Fruit fly (Drosophila melanogaster) whole organism, embryonic: ENCODE data around the gene COX7B.

Source experiments
- Adf1 ChIP-seq: fragments of 200-800 bp; sonication (Bioruptor generic); IDR thresholded peaks from 2 replicates; pipeline ENCODE4 v1.3.6; 2022; ENCODE audit warnings: missing biosample characterization, missing genetic modification characterization
- B-H2 ChIP-seq: fragments of 200-800 bp; sonication (Bioruptor generic); optimal IDR thresholded peaks from 2 replicates; lab custom pipeline; 2018; ENCODE audit warnings: missing biosample characterization, mild to moderate bottlenecking, missing genetic modification characterization
- CG10959 ChIP-seq: fragments of 200-800 bp; sonication (Bioruptor generic); IDR thresholded peaks from 2 replicates; pipeline ENCODE4 v1.3.6; 2022; ENCODE audit warnings: missing biosample characterization, missing genetic modification characterization
- CG11093 ChIP-seq: fragments of 200-800 bp; sonication (Bioruptor generic); IDR thresholded peaks from 3 replicates; pipeline ENCODE4 v1.3.6; 2022; ENCODE audit warnings: missing biosample characterization, missing genetic modification characterization
- CG11560 ChIP-seq: fragments of 200-800 bp; sonication (Bioruptor generic); IDR thresholded peaks from 3 replicates; pipeline ENCODE4 v1.3.6; 2022; ENCODE audit warnings: missing biosample characterization, missing genetic modification characterization
- CG1233 ChIP-seq: fragments of 200-800 bp; sonication (Bioruptor generic); optimal IDR thresholded peaks from 4 replicates; lab custom pipeline; 2018; ENCODE audit warnings: missing biosample characterization, mild to moderate bottlenecking, missing genetic modification characterization
- CG12659 ChIP-seq: fragments of 200-800 bp; sonication (Bioruptor generic); optimal IDR thresholded peaks from 3 replicates; lab custom pipeline; 2017; ENCODE audit warnings: mild to moderate bottlenecking, missing biosample characterization, missing genetic modification reagents, missing genetic modification characterization
- CG15269 ChIP-seq: fragments of 200-800 bp; sonication (Bioruptor generic); optimal IDR thresholded peaks from 2 replicates; lab custom pipeline; 2018; ENCODE audit warnings: missing biosample characterization, mild to moderate bottlenecking, missing genetic modification characterization, moderate library complexity
- CG1529 ChIP-seq: fragments of 200-800 bp; sonication (Bioruptor generic); optimal IDR thresholded peaks from 3 replicates; lab custom pipeline; 2018; ENCODE audit warnings: missing biosample characterization, missing genetic modification characterization
- CG15514 ChIP-seq: fragments of 200-800 bp; sonication (Bioruptor generic); optimal IDR thresholded peaks from 3 replicates; lab custom pipeline; 2017; ENCODE audit warnings: missing biosample characterization, missing genetic modification characterization, mild to moderate bottlenecking, moderate library complexity, missing genetic modification reagents
- CG1647 ChIP-seq: fragments of 200-800 bp; sonication (Bioruptor generic); optimal IDR thresholded peaks from 3 replicates; lab custom pipeline; 2016; ENCODE audit warnings: missing biosample characterization, missing genetic modification characterization
- CG17612 ChIP-seq: fragments of 200-800 bp; sonication (Bioruptor generic); IDR thresholded peaks from 2 replicates; pipeline ENCODE4 v1.3.6; 2022; ENCODE audit warnings: missing biosample characterization, missing genetic modification characterization
- CG18599 ChIP-seq: fragments of 200-800 bp; sonication (Bioruptor generic); optimal IDR thresholded peaks from 3 replicates; lab custom pipeline; 2017; ENCODE audit warnings: missing biosample characterization, missing genetic modification characterization, mild to moderate bottlenecking, moderate library complexity, missing genetic modification reagents
- CG2116 ChIP-seq: fragments of 200-800 bp; sonication (Bioruptor generic); optimal IDR thresholded peaks from 3 replicates; lab custom pipeline; 2018; ENCODE audit warnings: missing biosample characterization, mild to moderate bottlenecking, missing genetic modification characterization
- CG2199 ChIP-seq: fragments of 200-800 bp; sonication (Bioruptor generic); IDR thresholded peaks from 3 replicates; pipeline ENCODE4 v1.3.6; 2022; ENCODE audit warnings: missing biosample characterization, missing genetic modification characterization
- CG2678 ChIP-seq: fragments of 200-800 bp; sonication (Bioruptor generic); optimal IDR thresholded peaks from 3 replicates; lab custom pipeline; 2019; ENCODE audit warnings: missing biosample characterization, mild to moderate bottlenecking, missing genetic modification characterization, moderate library complexity
- CG2875 ChIP-seq: fragments of 200-800 bp; sonication (Bioruptor generic); optimal IDR thresholded peaks from 2 replicates; lab custom pipeline; 2017; ENCODE audit warnings: missing biosample characterization, mild to moderate bottlenecking, missing genetic modification characterization, missing genetic modification reagents
- CG31365 ChIP-seq: fragments of 200-800 bp; sonication (Bioruptor generic); optimal IDR thresholded peaks from 2 replicates; lab custom pipeline; 2018; ENCODE audit warnings: missing biosample characterization, mild to moderate bottlenecking, missing genetic modification characterization
- CG34376 ChIP-seq: fragments of 200-800 bp; sonication (Bioruptor generic); optimal IDR thresholded peaks from 2 replicates; lab custom pipeline; 2018; ENCODE audit warnings: missing biosample characterization, mild to moderate bottlenecking, missing genetic modification characterization
- CG34422 ChIP-seq: fragments of 200-800 bp; sonication (Bioruptor generic); IDR thresholded peaks from 3 replicates; pipeline ENCODE4 v1.3.6; 2022; ENCODE audit warnings: missing biosample characterization, missing genetic modification characterization
- CG4820 ChIP-seq: fragments of 200-800 bp; sonication (Bioruptor generic); optimal IDR thresholded peaks from 3 replicates; lab custom pipeline; 2016; ENCODE audit warnings: missing biosample characterization, missing genetic modification characterization
- CG6813 ChIP-seq: fragments of 200-800 bp; sonication (Bioruptor generic); optimal IDR thresholded peaks from 2 replicates; lab custom pipeline; 2017; ENCODE audit warnings: missing biosample characterization, missing genetic modification characterization, mild to moderate bottlenecking, moderate library complexity, missing genetic modification reagents
- CG7357 ChIP-seq: fragments of 200-800 bp; sonication (Bioruptor generic); IDR thresholded peaks from 3 replicates; pipeline ENCODE4 v1.3.6; 2022; ENCODE audit warnings: missing biosample characterization, missing genetic modification characterization
- CG8290 ChIP-seq, 3 experiments: fragments of 200-800 bp; sonication (Bioruptor generic); optimal IDR thresholded peaks; 2 replicates each; lab custom pipeline; 2016 to 2019; ENCODE audit warnings: missing biosample characterization in 3 of 3, missing genetic modification characterization in 3 of 3, mild to moderate bottlenecking in 2 of 3, moderate library complexity in 1 of 3
- D19A ChIP-seq: fragments of 200-800 bp; optimal IDR thresholded peaks from 3 replicates; lab custom pipeline; 2019; ENCODE audit warnings: missing biosample characterization, mild to moderate bottlenecking, missing genetic modification characterization, moderate library complexity
- E2f2 ChIP-seq: fragments of 200-800 bp; sonication (Bioruptor generic); IDR thresholded peaks from 2 replicates; pipeline ENCODE4 v1.3.6; 2022; ENCODE audit warnings: missing biosample characterization, missing genetic modification characterization
- Ets97D ChIP-seq: fragments of 200-800 bp; sonication (Bioruptor generic); optimal IDR thresholded peaks from 3 replicates; lab custom pipeline; 2016; ENCODE audit warnings: missing biosample characterization, missing genetic modification characterization
- Scr ChIP-seq: fragments of 200-800 bp; sonication (Bioruptor generic); IDR thresholded peaks from 2 replicates; pipeline ENCODE4 v1.3.6; 2022; ENCODE audit warnings: missing biosample characterization, missing genetic modification characterization; ENCODE audit not compliant: partially characterized antibody
- Xbp1 ChIP-seq: fragments of 200-800 bp; sonication (Bioruptor generic); optimal IDR thresholded peaks from 3 replicates; lab custom pipeline; 2016; ENCODE audit warnings: missing biosample characterization, mild to moderate bottlenecking, missing genetic modification characterization
- bowl ChIP-seq: fragments of 200-800 bp; sonication (Bioruptor generic); IDR thresholded peaks from 2 replicates; pipeline ENCODE4 v1.3.6; 2022; ENCODE audit warnings: missing biosample characterization, missing genetic modification characterization
- bsh ChIP-seq, 2 experiments: fragments of 200-800 bp; sonication (Bioruptor generic); optimal IDR thresholded peaks; 2 replicates each; lab custom pipeline; 2017 to 2018; ENCODE audit warnings: mild to moderate bottlenecking in 2 of 2, missing biosample characterization in 2 of 2, missing genetic modification characterization in 2 of 2, moderate library complexity in 1 of 2
- cato ChIP-seq: fragments of 200-800 bp; sonication (Bioruptor generic); optimal IDR thresholded peaks from 2 replicates; lab custom pipeline; 2016; ENCODE audit warnings: missing biosample characterization, missing genetic modification characterization, borderline replicate concordance
- crc ChIP-seq: fragments of 200-800 bp; sonication (Bioruptor generic); optimal IDR thresholded peaks from 2 replicates; lab custom pipeline; 2016; ENCODE audit warnings: missing biosample characterization, missing genetic modification characterization
- gsb ChIP-seq: fragments of 200-800 bp; sonication (Bioruptor generic); IDR thresholded peaks from 2 replicates; pipeline ENCODE4 v1.3.6; 2022; ENCODE audit warnings: missing biosample characterization, missing genetic modification characterization
- jing ChIP-seq: fragments of 200-800 bp; sonication (Bioruptor generic); optimal IDR thresholded peaks from 2 replicates; lab custom pipeline; 2018; ENCODE audit warnings: missing biosample characterization, mild to moderate bottlenecking, missing genetic modification characterization
- jumu ChIP-seq: fragments of 200-800 bp; sonication (Bioruptor generic); optimal IDR thresholded peaks from 3 replicates; lab custom pipeline; 2016; ENCODE audit warnings: missing biosample characterization, missing genetic modification characterization
- lab ChIP-seq: fragments of 200-800 bp; sonication (Bioruptor generic); optimal IDR thresholded peaks from 3 replicates; lab custom pipeline; 2017; ENCODE audit warnings: missing biosample characterization, missing genetic modification characterization, mild to moderate bottlenecking, moderate library complexity, missing genetic modification reagents
- lilli ChIP-seq: fragments of 200-800 bp; sonication (Bioruptor generic); optimal IDR thresholded peaks from 3 replicates; lab custom pipeline; 2016; ENCODE audit warnings: missing biosample characterization, missing genetic modification characterization
- mirr ChIP-seq: fragments of 200-800 bp; sonication (Bioruptor generic); optimal IDR thresholded peaks from 3 replicates; lab custom pipeline; 2018; ENCODE audit warnings: missing biosample characterization, mild to moderate bottlenecking, missing genetic modification characterization
- mld ChIP-seq: fragments of 200-800 bp; sonication (Bioruptor generic); IDR thresholded peaks from 3 replicates; pipeline ENCODE4 v1.3.6; 2022; ENCODE audit warnings: missing biosample characterization, missing genetic modification characterization; ENCODE audit not compliant: partially characterized antibody
- nmo ChIP-seq: fragments of 200-800 bp; sonication (Bioruptor generic); optimal IDR thresholded peaks from 2 replicates; lab custom pipeline; 2018; ENCODE audit warnings: missing biosample characterization, mild to moderate bottlenecking, missing genetic modification characterization, moderate library complexity
- org-1 ChIP-seq: fragments of 200-800 bp; sonication (Bioruptor generic); optimal IDR thresholded peaks from 2 replicates; lab custom pipeline; 2017; ENCODE audit warnings: missing biosample characterization, missing genetic modification characterization
- sd ChIP-seq: fragments of 200-800 bp; sonication (Bioruptor generic); optimal IDR thresholded peaks from 3 replicates; lab custom pipeline; 2018; ENCODE audit warnings: missing biosample characterization, mild to moderate bottlenecking, missing genetic modification characterization, moderate library complexity
- sens-2 ChIP-seq: fragments of 200-800 bp; sonication (Bioruptor generic); IDR thresholded peaks from 2 replicates; pipeline ENCODE4 v1.3.6; 2022; ENCODE audit warnings: missing biosample characterization, missing genetic modification characterization
- so ChIP-seq: fragments of 200-800 bp; sonication (Bioruptor generic); IDR thresholded peaks from 3 replicates; pipeline ENCODE4 v1.3.6; 2022; ENCODE audit warnings: missing biosample characterization, missing genetic modification characterization
- sqz ChIP-seq: fragments of 200-800 bp; sonication (Bioruptor generic); optimal IDR thresholded peaks from 3 replicates; lab custom pipeline; 2018; ENCODE audit warnings: missing biosample characterization, mild to moderate bottlenecking, missing genetic modification characterization
- tup ChIP-seq: fragments of 200-800 bp; sonication (Bioruptor generic); optimal IDR thresholded peaks from 2 replicates; lab custom pipeline; 2016; ENCODE audit warnings: missing biosample characterization, mild to moderate bottlenecking, missing genetic modification characterization, moderate library complexity
- unpg ChIP-seq: fragments of 200-800 bp; sonication (Bioruptor generic); optimal IDR thresholded peaks from 3 replicates; lab custom pipeline; 2018; ENCODE audit warnings: missing biosample characterization, mild to moderate bottlenecking, missing genetic modification characterization, moderate library complexity
- z ChIP-seq: fragments of 200-800 bp; sonication (Bioruptor generic); IDR thresholded peaks from 3 replicates; pipeline ENCODE4 v1.3.6; 2022; ENCODE audit warnings: missing biosample characterization, missing genetic modification characterization

The COX7B gene

DNA sequence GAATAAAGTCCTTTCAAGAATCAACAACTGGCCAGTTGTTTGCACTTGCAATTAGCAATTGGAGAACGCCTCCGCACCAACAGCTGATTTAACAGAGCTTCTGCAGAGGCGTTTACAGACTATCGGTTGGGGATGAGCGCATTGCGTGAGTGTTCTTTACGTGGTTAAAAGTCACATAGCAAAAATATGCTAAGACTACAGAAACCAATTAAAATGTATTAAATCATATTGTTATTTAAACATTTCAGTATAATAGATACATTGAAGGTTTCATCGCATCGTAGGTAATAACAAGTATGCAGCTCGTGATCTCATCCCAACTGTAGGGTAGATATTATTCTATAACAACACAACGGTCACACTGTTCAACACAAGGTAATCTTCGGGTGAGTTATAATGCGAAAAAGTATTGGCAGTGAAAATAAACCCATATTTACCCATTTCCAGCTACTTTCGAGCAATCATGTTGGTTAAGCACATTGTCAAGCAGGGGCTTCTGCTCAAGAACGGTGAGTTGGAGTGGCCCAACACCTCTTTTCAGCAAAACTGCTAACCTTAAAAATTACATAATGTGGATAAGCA is at the start of gene COX7B, which contains the start of gene Sec3 (continued):
- TF ChIP-seq CG2116 (GFP tag; lab: Kevin White, UChicago) (peak; percentile 75), sd (tag; lab: Kevin White, UChicago) (peak; percentile 48), lab (GFP tag; lab: Kevin White, UChicago) (peak; percentile 62), CG17612 (GFP tag; lab: Robert Waterston, UW) (no peak), B-H2 (GFP tag; lab: Kevin White, UChicago) (peak; percentile 82), CG4820 (GFP tag; lab: Kevin White, UChicago) (peak; percentile 55), so (GFP tag; lab: Robert Waterston, UW) (no peak), CG7357 (GFP tag; lab: Robert Waterston, UW) (0 out of 3 replicates have a peak, but pooled peaks have one; percentile 34), CG15269 (tag; lab: Kevin White, UChicago) (peak; percentile 63), Ets97D (GFP tag; lab: Kevin White, UChicago) (peak; percentile 29), nmo (GFP tag; lab: Kevin White, UChicago) (peak; percentile 85), crc (GFP tag; lab: Kevin White, UChicago) (no peak), tup (GFP tag; lab: Kevin White, UChicago) (peak; percentile 19), lilli (GFP tag; lab: Kevin White, UChicago) (peak; percentile 82), gsb (GFP tag; lab: Robert Waterston, UW) (no peak), CG2875 (no peak), CG15514 (GFP tag; lab: Kevin White, UChicago) (peak; percentile 70), CG34376 (GFP tag; lab: Kevin White, UChicago) (peak; percentile 78), CG12659 (peak; percentile 75), Adf1 (no peak), cato (peak; percentile 32), D19A (tag; lab: Kevin White, UChicago) (peak; percentile 60), jing (GFP tag; lab: Kevin White, UChicago) (no peak), E2f2 (GFP tag; lab: Robert Waterston, UW) (peak; percentile 32; the same call in 1 of the 2 replicates), CG11093 (no peak), Xbp1 (GFP tag; lab: Kevin White, UChicago) (peak; percentile 76), CG1529 (peak; percentile 65), CG1647 (GFP tag; lab: Kevin White, UChicago) (no peak), CG8290 (GFP tag; optimal IDR thresholded peaks at IDR 0.05; lab: Kevin White, UChicago) (peak; percentile 49), CG8290 (tag; optimal IDR thresholded peaks at IDR 0.05; lab: Kevin White, UChicago) (peak; percentile 54 to 78), org-1 (GFP tag; lab: Kevin White, UChicago) (no peak), CG2199 (GFP tag; lab: Robert Waterston, UW) (no peak), jumu (GFP tag; lab: Kevin White, UChicago) (peak; percentile 31), mld (peak; percentile 77; the same call in 2 of the 3 replicates), bsh (GFP tag; optimal IDR thresholded peaks at IDR 0.05; lab: Kevin White, UChicago) (peak in 1 of 2 experiments; percentile 55), CG2678 (tag; lab: Kevin White, UChicago) (peak; percentile 74), z (GFP tag; lab: Robert Waterston, UW) (no peak), sens-2 (GFP tag; lab: Robert Waterston, UW) (no peak), sqz (GFP tag; lab: Kevin White, UChicago) (no peak), CG11560 (tag; lab: Robert Waterston, UW) (no peak), CG18599 (GFP tag; lab: Kevin White, UChicago) (peak; percentile 63), CG34422 (GFP tag; lab: Robert Waterston, UW) (peak; percentile 63), CG6813 (no peak), unpg (peak; percentile 63), bowl (GFP tag; lab: Robert Waterston, UW) (no peak), CG31365 (no peak), CG1233 (GFP tag; lab: Kevin White, UChicago) (peak; percentile 38), mirr (GFP tag; lab: Kevin White, UChicago) (peak; percentile 18), CG10959 (no peak), Scr (GFP tag; lab: Robert Waterston, UW) (peak; percentile 96)
